Worm (Caenorhabditis elegans) whole organism, L3 larva: ENCODE measurements around the gene nmur-3.

ENCODE experiments used
- nhr-23 ChIP-seq: fragments of 150-350 bp; optimal IDR thresholded peaks from 2 replicates; lab custom pipeline; 2014; ENCODE audit warnings: missing biosample characterization, missing genetic modification reagents, missing genetic modification characterization
- nhr-237 ChIP-seq: fragments of 150-350 bp; optimal IDR thresholded peaks from 2 replicates; lab custom pipeline; 2014; ENCODE audit warnings: missing biosample characterization, missing genetic modification characterization
- skn-1 ChIP-seq: fragments of 150-350 bp; optimal IDR thresholded peaks from 2 replicates; lab custom pipeline; 2014; ENCODE audit warnings: missing biosample characterization, missing genetic modification characterization

DNA sequence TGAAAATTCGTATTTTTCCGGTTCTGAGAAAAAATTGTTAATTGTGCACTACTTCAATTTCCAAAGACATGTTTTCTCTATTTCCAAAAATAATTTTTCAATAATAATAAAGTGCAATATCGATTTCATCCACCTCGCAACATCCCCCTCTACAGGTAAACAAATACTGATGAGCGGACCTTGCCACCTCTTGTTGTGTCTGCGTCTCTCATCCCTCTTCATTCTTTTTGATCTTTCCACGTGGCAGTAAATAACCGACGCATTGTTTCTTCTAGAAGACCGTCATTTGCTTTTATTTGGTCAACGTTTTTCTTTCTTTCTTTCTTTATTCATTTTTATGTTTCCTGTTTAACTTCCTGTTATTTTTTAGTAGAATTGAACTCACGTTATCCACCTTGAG is 36.9 kb downstream of the nmur-3 start:
- TF ChIP-seq skn-1 (tag; lab: Kevin White, UChicago): no peak
- TF ChIP-seq nhr-23 (tag; lab: Kevin White, UChicago): no peak
- TF ChIP-seq nhr-237: no peak
